Fruit fly (Drosophila melanogaster): Measurements from ENCODE around the gene CG18787.

- TF ChIP-seq kay (GFP tag; ENCODE audit: borderline replicate concordance) (no peak), CG33017 (tag; optimal IDR thresholded peaks at IDR 0.05) (no peak), Hr96 (GFP tag; optimal IDR thresholded peaks at IDR 0.05) (no peak), CG5204 (GFP tag; optimal IDR thresholded peaks at IDR 0.05) (no peak), CG14711 (tag; optimal IDR thresholded peaks at IDR 0.05) (no peak), toe (GFP tag; optimal IDR thresholded peaks at IDR 0.05) (no peak)
These were observed 47.7 kb upstream of the CG18787 start for dm6 chr2L:12046856-12047230.
